Fruit fly (Drosophila melanogaster) Kc167 (cell line): ENCODE results near the gene CAH7.

Experiments used
- h ChIP-seq: fragments of >200 bp; optimal IDR thresholded peaks from 3 replicates; lab custom pipeline; 2018; ENCODE audit warnings: missing external identifiers
- insv ChIP-seq: fragments of >200 bp; optimal IDR thresholded peaks from 3 replicates; lab custom pipeline; 2018; ENCODE audit warnings: missing external identifiers

DNA sequence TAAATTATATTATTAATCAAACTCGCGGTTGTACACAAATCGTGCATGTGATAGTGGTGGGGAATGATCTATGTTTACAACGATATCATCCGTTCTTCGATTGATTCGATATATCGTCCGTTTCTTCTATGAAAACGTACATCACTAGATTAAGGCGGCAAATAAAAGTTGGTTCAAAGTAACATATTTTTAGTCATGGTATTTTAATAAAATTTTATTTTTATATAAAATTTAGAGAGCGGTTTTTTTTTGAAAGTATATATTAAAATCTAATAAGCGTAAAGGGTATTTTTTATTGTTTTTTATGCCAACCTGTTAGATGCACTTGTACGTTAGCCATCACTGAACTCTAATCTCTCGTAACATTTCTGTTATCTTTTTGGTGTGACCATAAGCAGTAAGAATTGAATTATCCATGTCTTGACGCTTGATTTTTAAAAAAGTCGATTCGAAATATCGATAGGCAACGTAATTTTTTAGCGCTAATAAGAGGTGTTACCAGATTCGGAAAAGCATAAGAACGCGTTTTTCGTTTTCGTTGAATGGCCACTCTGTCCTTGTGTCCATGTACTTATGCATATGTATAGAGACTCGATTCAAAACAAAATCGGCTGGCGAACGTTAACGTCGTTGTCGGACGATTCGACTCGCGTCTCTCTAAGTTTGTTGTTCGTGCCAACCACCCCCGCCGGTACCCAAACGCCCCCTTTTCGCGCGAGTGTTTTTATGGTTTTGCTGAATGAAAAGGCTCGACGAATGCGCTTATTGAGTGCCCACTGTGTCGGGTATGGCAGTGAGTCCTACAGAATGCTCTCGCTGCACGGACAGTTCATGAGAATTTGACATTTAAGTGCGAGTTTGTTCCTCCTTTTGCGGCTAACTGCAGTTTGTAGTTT is 32.3 kb downstream of the CAH7 start, which contains the start of the genes TAF1B and Invadolysin:
- no peak for TF ChIP-seq insv (lab: Kevin White, UChicago)
- TF ChIP-seq h, result no peak
